Fruit fly (Drosophila melanogaster) whole organism, embryonic: Measurements from ENCODE around the gene fig.

ENCODE experiments used
- Ada2b ChIP-seq: fragments of 200-800 bp; sonication (Bioruptor generic); IDR thresholded peaks from 2 replicates; pipeline ENCODE4 v1.3.6; 2022; ENCODE audit warnings: missing biosample characterization, missing genetic modification characterization
- Atf6 ChIP-seq: fragments of 200-800 bp; sonication (Bioruptor generic); IDR thresholded peaks from 2 replicates; pipeline ENCODE4 v1.3.6; 2022; ENCODE audit warnings: missing biosample characterization, missing genetic modification characterization
- CG11695 ChIP-seq: fragments of 200-800 bp; sonication (Bioruptor generic); IDR thresholded peaks from 3 replicates; pipeline ENCODE4 v1.3.6; 2022; ENCODE audit warnings: missing biosample characterization, missing genetic modification characterization
- CG12769 ChIP-seq: fragments of 200-800 bp; sonication (Bioruptor generic); optimal IDR thresholded peaks from 2 replicates; lab custom pipeline; 2019; ENCODE audit warnings: missing biosample characterization, mild to moderate bottlenecking, missing genetic modification characterization, moderate library complexity
- CG17359 ChIP-seq: fragments of 200-800 bp; sonication (Bioruptor generic); optimal IDR thresholded peaks from 3 replicates; lab custom pipeline; 2018; ENCODE audit warnings: missing biosample characterization, mild to moderate bottlenecking, missing genetic modification characterization, moderate library complexity
- CG17385 ChIP-seq: fragments of 200-800 bp; sonication (Bioruptor generic); optimal IDR thresholded peaks from 3 replicates; lab custom pipeline; 2018; ENCODE audit warnings: missing biosample characterization, mild to moderate bottlenecking, missing genetic modification characterization
- CG2889 ChIP-seq: fragments of 200-800 bp; sonication (Bioruptor generic); IDR thresholded peaks from 3 replicates; pipeline ENCODE4 v1.3.6; 2022; ENCODE audit warnings: missing biosample characterization, missing genetic modification characterization
- CG32772 ChIP-seq: fragments of 200-800 bp; sonication (Bioruptor generic); IDR thresholded peaks from 2 replicates; pipeline ENCODE4 v1.3.6; 2022; ENCODE audit warnings: missing biosample characterization, missing genetic modification characterization
- CG3726 ChIP-seq: fragments of 200-800 bp; sonication (Bioruptor generic); IDR thresholded peaks from 3 replicates; pipeline ENCODE4, ENCODE4 v1.3.6; 2022; ENCODE audit warnings: missing biosample characterization, missing genetic modification characterization
- CG4404 ChIP-seq: fragments of 200-800 bp; sonication (Bioruptor generic); IDR thresholded peaks from 2 replicates; pipeline ENCODE4 v1.3.6; 2022; ENCODE audit warnings: missing biosample characterization, missing genetic modification characterization
- CG6689 ChIP-seq: fragments of 200-800 bp; sonication (Bioruptor generic); IDR thresholded peaks from 2 replicates; pipeline ENCODE4 v1.3.6; 2022; ENCODE audit warnings: missing biosample characterization, missing genetic modification characterization
- CG8089 ChIP-seq: fragments of 200-800 bp; sonication (Bioruptor generic); optimal IDR thresholded peaks from 3 replicates; lab custom pipeline; 2016; ENCODE audit warnings: missing biosample characterization, missing genetic modification characterization
- E2f1 ChIP-seq: fragments of 200-800 bp; sonication (Bioruptor generic); IDR thresholded peaks from 2 replicates; pipeline ENCODE4 v1.3.6; 2022; ENCODE audit warnings: missing biosample characterization, missing genetic modification characterization
- Fer2 ChIP-seq: fragments of 200-800 bp; sonication (Bioruptor generic); optimal IDR thresholded peaks from 2 replicates; lab custom pipeline; 2018; ENCODE audit warnings: missing biosample characterization, mild to moderate bottlenecking, missing genetic modification characterization, moderate library complexity
- H15 ChIP-seq: fragments of 200-800 bp; sonication (Bioruptor generic); IDR thresholded peaks from 3 replicates; pipeline ENCODE4 v1.3.6; 2022; ENCODE audit warnings: missing biosample characterization, missing genetic modification characterization
- HLHmδ ChIP-seq: fragments of 200-800 bp; sonication (Bioruptor generic); optimal IDR thresholded peaks from 2 replicates; lab custom pipeline; 2018; ENCODE audit warnings: missing biosample characterization, mild to moderate bottlenecking, missing genetic modification characterization, moderate library complexity
- Hsf ChIP-seq: fragments of 200-800 bp; sonication (Bioruptor generic); optimal IDR thresholded peaks from 3 replicates; lab custom pipeline; 2016; ENCODE audit warnings: missing biosample characterization, missing genetic modification characterization
- Lim3 ChIP-seq: fragments of 200-800 bp; sonication (Bioruptor generic); IDR thresholded peaks from 2 replicates; pipeline ENCODE4 v1.3.6; 2022; ENCODE audit warnings: missing biosample characterization, missing genetic modification characterization
- Max ChIP-seq: fragments of 200-800 bp; sonication (Bioruptor generic); optimal IDR thresholded peaks from 2 replicates; lab custom pipeline; 2016; ENCODE audit warnings: missing biosample characterization, mild to moderate bottlenecking, missing genetic modification characterization
- Med ChIP-seq: fragments of 200-800 bp; sonication (Bioruptor generic); peaks from one replicate; lab custom pipeline; 2016; ENCODE audit warnings: missing biosample characterization, missing genetic modification characterization, mild to moderate bottlenecking, inconsistent platforms, moderate library complexity
- Rx ChIP-seq: fragments of 200-800 bp; sonication (Bioruptor generic); IDR thresholded peaks from 2 replicates; pipeline ENCODE4 v1.3.6; 2022; ENCODE audit warnings: missing biosample characterization, missing genetic modification characterization
- Xrp1 ChIP-seq: fragments of 200-800 bp; sonication (Bioruptor generic); IDR thresholded peaks from 2 replicates; pipeline ENCODE4 v1.3.6; 2022; ENCODE audit warnings: missing biosample characterization, missing genetic modification characterization
- al ChIP-seq: fragments of 200-800 bp; sonication (Bioruptor generic); IDR thresholded peaks from 2 replicates; pipeline ENCODE4 v1.3.6; 2022; ENCODE audit warnings: missing biosample characterization, missing genetic modification characterization
- ci ChIP-seq: fragments of 200-800 bp; sonication (Bioruptor generic); IDR thresholded peaks from 3 replicates; pipeline ENCODE4 v1.3.6; 2022; ENCODE audit warnings: missing biosample characterization, missing genetic modification characterization
- corto ChIP-seq: fragments of 200-800 bp; sonication (Bioruptor generic); optimal IDR thresholded peaks from 2 replicates; lab custom pipeline; 2016; ENCODE audit warnings: missing biosample characterization, mild to moderate bottlenecking, missing genetic modification characterization, moderate library complexity
- crp ChIP-seq, 2 experiments: fragments of 200-800 bp; sonication (Bioruptor generic); optimal IDR thresholded peaks; 2 replicates in 1 of 2; 3 replicates in 1 of 2; lab custom pipeline; 2017; ENCODE audit warnings: missing biosample characterization in 2 of 2, missing genetic modification characterization in 2 of 2, mild to moderate bottlenecking in 1 of 2, moderate library complexity in 1 of 2
- fd96Cb ChIP-seq: fragments of 200-800 bp; sonication (Bioruptor generic); optimal IDR thresholded peaks from 2 replicates; lab custom pipeline; 2018; ENCODE audit warnings: missing biosample characterization, mild to moderate bottlenecking, missing genetic modification characterization, moderate library complexity
- gt ChIP-seq: fragments of 200-800 bp; sonication (Bioruptor generic); IDR thresholded peaks from 2 replicates; pipeline ENCODE4 v1.3.6; 2022; ENCODE audit warnings: missing biosample characterization, missing genetic modification characterization
- hbn ChIP-seq: fragments of 200-800 bp; sonication (Bioruptor generic); IDR thresholded peaks from 2 replicates; pipeline ENCODE4 v1.3.6; 2022; ENCODE audit warnings: missing biosample characterization, missing genetic modification characterization; ENCODE audit not compliant: partially characterized antibody
- her ChIP-seq: fragments of 200-800 bp; sonication (Bioruptor generic); optimal IDR thresholded peaks from 2 replicates; lab custom pipeline; 2016; ENCODE audit warnings: missing biosample characterization, missing genetic modification characterization
- hkb ChIP-seq, 2 experiments: fragments of 200-800 bp in 1 of 2; fragments of >200 bp in 1 of 2; sonication (Bioruptor generic) in 1 of 2; IDR thresholded peaks in 1 of 2; optimal IDR thresholded peaks in 1 of 2; 2 replicates each; pipeline versions ENCODE4 v1.3.6 to Lab custom; 2017 to 2022; ENCODE audit warnings: missing biosample characterization in 1 of 2, missing genetic modification characterization in 1 of 2
- ind ChIP-seq: fragments of 200-800 bp; sonication (Bioruptor generic); optimal IDR thresholded peaks from 3 replicates; lab custom pipeline; 2016; ENCODE audit warnings: missing biosample characterization, missing genetic modification characterization
- jigr1 ChIP-seq: fragments of 200-800 bp; sonication (Bioruptor generic); IDR thresholded peaks from 3 replicates; pipeline ENCODE4 v1.3.6; 2022; ENCODE audit warnings: missing biosample characterization, missing genetic modification characterization
- lola ChIP-seq, 3 experiments: fragments of >200 bp in 2 of 3; fragments of 200-800 bp in 1 of 3; sonication (Bioruptor generic) in 1 of 3; optimal IDR thresholded peaks; 2 replicates each; lab custom pipeline; 2017 to 2019; ENCODE audit warnings: missing biosample characterization in 3 of 3, missing genetic modification characterization in 3 of 3, mild to moderate bottlenecking in 1 of 3, moderate library complexity in 1 of 3
- prd ChIP-seq, 3 experiments: fragments of >200 bp in 2 of 3; fragments of 200-800 bp in 1 of 3; sonication (Bioruptor generic) in 1 of 3; optimal IDR thresholded peaks in 2 of 3; IDR thresholded peaks in 1 of 3; 2 replicates in 2 of 3; 3 replicates in 1 of 3; pipeline versions ENCODE4 v1.3.6 to Lab custom; 2017 to 2022; ENCODE audit warnings: missing biosample characterization in 1 of 3, missing genetic modification characterization in 1 of 3
- row ChIP-seq: fragments of 200-800 bp; sonication (Bioruptor generic); IDR thresholded peaks from 3 replicates; pipeline ENCODE4 v1.3.6; 2022; ENCODE audit warnings: missing biosample characterization, missing genetic modification characterization
- sens ChIP-seq: fragments of 200-800 bp; sonication (Bioruptor generic); peaks from one replicate; lab custom pipeline; 2016; ENCODE audit warnings: missing biosample characterization, missing genetic modification characterization
- seq ChIP-seq: fragments of 200-800 bp; sonication (Bioruptor generic); IDR thresholded peaks from 2 replicates; pipeline ENCODE4 v1.3.6; 2022; ENCODE audit warnings: missing biosample characterization, missing genetic modification characterization
- ttk ChIP-seq: fragments of 200-800 bp; sonication (Bioruptor generic); IDR thresholded peaks from 2 replicates; pipeline ENCODE4 v2.1.2; 2022; ENCODE audit warnings: missing biosample characterization, missing genetic modification characterization
- yki ChIP-seq: fragments of >200 bp; optimal IDR thresholded peaks from 3 replicates; lab custom pipeline; 2018

Gene fig

DNA sequence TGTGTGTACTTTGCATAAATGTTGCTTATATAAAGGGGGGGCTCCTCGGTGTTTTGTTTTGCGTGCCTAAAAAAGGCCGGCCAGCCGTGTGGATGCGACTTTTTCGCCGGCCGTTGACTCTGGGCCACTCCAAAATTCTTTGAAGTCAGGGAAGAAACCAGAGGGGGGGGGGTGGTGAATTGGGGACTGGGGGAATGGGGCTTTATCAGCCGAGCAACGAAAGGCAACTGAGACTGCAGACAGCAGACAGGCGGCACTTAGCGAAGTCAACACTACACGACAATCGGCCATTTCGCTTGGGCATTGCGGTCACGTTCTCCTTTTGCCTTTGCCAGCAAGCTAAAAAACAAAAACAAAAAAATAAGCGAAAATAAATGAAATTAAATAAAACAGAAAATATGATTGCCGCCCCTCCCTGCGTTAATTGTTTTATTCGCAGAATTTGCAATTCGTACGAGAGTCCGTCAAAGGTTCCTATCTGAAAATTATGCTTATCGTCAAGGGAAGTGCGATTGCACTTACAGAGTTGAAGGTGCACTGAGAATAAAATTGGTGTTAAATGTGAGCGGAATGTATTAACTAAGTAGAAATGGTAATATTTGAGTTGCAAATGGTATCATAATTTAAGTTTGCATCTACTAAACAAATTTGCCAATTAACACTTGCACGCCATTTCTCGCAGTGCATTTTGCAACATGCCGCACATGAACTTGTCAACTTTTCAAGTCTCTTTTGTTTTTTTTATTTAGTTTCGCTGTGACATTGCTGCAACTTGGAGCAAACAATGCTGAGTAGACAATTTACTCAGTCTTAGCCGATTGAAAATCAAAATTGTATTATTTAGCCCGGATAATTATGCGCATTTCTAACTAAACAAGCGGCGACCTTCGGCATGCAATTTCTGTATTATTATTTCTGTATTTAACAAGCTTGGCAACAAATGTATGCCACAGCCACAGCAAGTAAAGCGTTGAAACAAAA lies 6.1 kb upstream of the fig start (continued):
- TF ChIP-seq seq (GFP tag; lab: Robert Waterston, UW) = peak; percentile 36; the same call in 1 of the 2 replicates
- TF ChIP-seq fd96Cb (tag; lab: Kevin White, UChicago) = peak; percentile 14
- TF ChIP-seq Max = peak; percentile 6
- no peak for TF ChIP-seq Fer2 (tag; lab: Kevin White, UChicago)
- TF ChIP-seq ttk = 0 out of 2 replicates have a peak, but pooled peaks have one; percentile 28
- no peak for TF ChIP-seq her (GFP tag; lab: Kevin White, UChicago)
- TF ChIP-seq Lim3 (GFP tag; lab: Robert Waterston, UW) = no peak
- TF ChIP-seq gt (GFP tag; lab: Robert Waterston, UW) = no peak
- peak; percentile 26; the same call in 1 of the 2 replicates for TF ChIP-seq Atf6 (GFP tag; lab: Robert Waterston, UW)
- no peak for TF ChIP-seq CG8089 (GFP tag; lab: Kevin White, UChicago)
- peak; percentile 80 for TF ChIP-seq sens (GFP tag; lab: Kevin White, UChicago)
- no peak for TF ChIP-seq hbn (GFP tag; lab: Robert Waterston, UW)
- no peak for TF ChIP-seq CG17385 (GFP tag; lab: Kevin White, UChicago)
- TF ChIP-seq lola (GFP tag; optimal IDR thresholded peaks at IDR 0.05; lab: Kevin White, UChicago) = no peak
- peak; percentile 14; the same call in 1 of the 2 replicates for TF ChIP-seq CG6689 (GFP tag; lab: Robert Waterston, UW)
- TF ChIP-seq row (GFP tag; lab: Robert Waterston, UW) = 0 out of 3 replicates have a peak, but pooled peaks have one; percentile 31
- TF ChIP-seq jigr1 (GFP tag; lab: Robert Waterston, UW) = 0 out of 3 replicates have a peak, but pooled peaks have one; percentile 33
- 0 out of 3 replicates have a peak, but pooled peaks have one; percentile 27 for TF ChIP-seq CG11695
- TF ChIP-seq CG2889 (GFP tag; lab: Robert Waterston, UW) = 0 out of 3 replicates have a peak, but pooled peaks have one; percentile 9
- TF ChIP-seq Xrp1 = peak; percentile 43; the same call in 1 of the 2 replicates
- no peak for TF ChIP-seq HLHmδ (GFP tag; lab: Kevin White, UChicago)
- peak; percentile 24; the same call in 1 of the 2 replicates for TF ChIP-seq Ada2b (GFP tag; lab: Robert Waterston, UW)
- no peak for TF ChIP-seq hkb (optimal IDR thresholded peaks at IDR 0.05; lab: Kevin White, UChicago)
- peak; percentile 41; the same call in 1 of the 2 replicates for TF ChIP-seq hkb (GFP tag; IDR thresholded peaks at IDR 0.05; lab: Robert Waterston, UW)
- peak; percentile 46 for TF ChIP-seq corto (GFP tag; lab: Kevin White, UChicago)
- no peak for TF ChIP-seq Hsf
- 0 out of 2 replicates have a peak, but pooled peaks have one; percentile 30 for TF ChIP-seq E2f1
- TF ChIP-seq CG17359 (tag; lab: Kevin White, UChicago) = peak; percentile 14
- TF ChIP-seq ci (GFP tag; lab: Robert Waterston, UW) = peak; percentile 54; the same call in 2 of the 3 replicates
- 0 out of 3 replicates have a peak, but pooled peaks have one; percentile 47 for TF ChIP-seq CG3726 (GFP tag; lab: Robert Waterston, UW)
- no peak for TF ChIP-seq al
- TF ChIP-seq Rx (GFP tag; lab: Robert Waterston, UW) = peak; percentile 40; the same call in 1 of the 2 replicates
- no peak for TF ChIP-seq yki (lab: Kevin White, UChicago)
- TF ChIP-seq prd (optimal IDR thresholded peaks at IDR 0.05; lab: Kevin White, UChicago) = no peak
- TF ChIP-seq prd (GFP tag; IDR thresholded peaks at IDR 0.05; lab: Robert Waterston, UW) = peak; percentile 49; the same call in 1 of the 3 replicates
- peak; percentile 16 for TF ChIP-seq ind (GFP tag; lab: Kevin White, UChicago)

DNA sequence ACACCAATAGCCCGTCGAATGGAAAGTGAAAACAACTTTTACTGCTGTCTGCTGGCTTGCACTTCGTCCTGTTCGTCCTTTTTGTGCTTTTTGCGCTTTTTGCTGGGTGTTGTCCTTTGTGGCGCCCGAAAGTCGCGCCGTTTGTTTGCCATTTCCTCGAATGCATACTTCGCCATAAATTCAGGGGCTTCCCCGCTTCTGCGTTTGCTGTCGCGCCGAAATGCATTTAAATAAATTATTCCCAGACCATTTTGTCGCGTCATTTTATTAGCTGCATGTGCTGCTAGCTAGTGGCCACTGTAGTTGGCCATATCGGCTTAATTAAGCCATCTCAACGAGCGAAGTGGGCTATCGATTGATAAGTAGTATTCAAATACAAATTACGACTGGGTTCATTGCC lies 5.0 kb upstream of the fig start:
- no peak for TF ChIP-seq CG12769
- no peak for TF ChIP-seq Ada2b (GFP tag; lab: Robert Waterston, UW)
- 0 out of 3 replicates have a peak, but pooled peaks have one; percentile 22 for TF ChIP-seq H15 (GFP tag; lab: Robert Waterston, UW)
- 0 out of 2 replicates have a peak, but pooled peaks have one; percentile 10 for TF ChIP-seq CG4404 (GFP tag; lab: Robert Waterston, UW)
- TF ChIP-seq CG32772 = no peak
- TF ChIP-seq Med (GFP tag; lab: Kevin White, UChicago) = peak; percentile 13
- no peak for TF ChIP-seq crp (GFP tag; optimal IDR thresholded peaks at IDR 0.05; lab: Kevin White, UChicago)
